Fruit fly (Drosophila melanogaster): Measurements from ENCODE around the gene rumpel.

- TF ChIP-seq psq (optimal IDR thresholded peaks at IDR 0.05) = no peak
- no peak for TF ChIP-seq EcR (GFP tag; optimal IDR thresholded peaks at IDR 0.05)
- TF ChIP-seq pan (optimal IDR thresholded peaks at IDR 0.05) = no peak
- TF ChIP-seq CG8478 (optimal IDR thresholded peaks at IDR 0.05) = no peak
- no peak for TF ChIP-seq usp (GFP tag; optimal IDR thresholded peaks at IDR 0.05)
- TF ChIP-seq Dll (optimal IDR thresholded peaks at IDR 0.05) = no peak
These were observed 6.6 kb upstream of the rumpel start, which contains the start of gene CG42246 for dm6 chrX:7411806-7412205.
